Fruit fly (Drosophila melanogaster): ENCODE results near the gene Rab27.

The Rab27 gene

DNA sequence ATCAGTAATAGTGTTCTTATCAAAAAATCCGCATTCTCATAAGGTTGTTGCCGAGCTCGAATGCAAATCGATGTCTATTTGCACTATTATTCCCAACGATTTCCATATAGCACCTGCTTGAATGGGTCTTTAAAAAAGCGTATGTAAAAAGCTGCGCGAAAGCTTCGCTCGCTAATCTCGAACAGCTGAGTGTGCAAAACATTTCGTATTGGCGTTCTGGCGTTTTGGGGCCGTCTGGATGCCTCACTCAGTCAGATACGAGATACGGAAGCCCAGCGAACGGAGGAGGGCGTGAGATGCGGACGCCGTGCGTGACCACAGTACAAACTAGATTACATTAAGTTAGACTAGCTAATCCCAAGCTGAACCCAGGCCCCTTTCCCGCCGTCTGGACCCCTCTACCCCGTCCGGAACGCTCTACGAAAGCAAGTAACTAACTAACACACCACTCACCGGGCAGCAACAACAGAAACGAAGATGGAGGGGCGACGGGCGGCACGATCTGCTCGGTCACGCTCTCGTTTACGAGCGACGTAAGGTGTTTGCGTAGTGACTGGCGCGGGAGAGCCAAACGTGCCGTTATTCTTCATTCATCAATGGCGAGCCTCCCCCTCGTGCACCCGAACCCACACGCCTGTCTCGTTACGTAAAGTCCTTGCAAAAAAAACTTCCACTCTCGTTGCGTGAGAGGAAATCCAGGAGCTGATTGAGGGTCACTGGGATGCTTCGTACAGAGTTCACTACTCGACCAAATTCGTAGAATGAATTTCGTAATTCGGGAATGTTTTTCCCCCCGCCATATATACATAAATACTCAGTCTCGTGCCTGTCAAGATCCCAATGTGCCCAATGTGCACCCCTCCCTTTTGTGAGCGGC lies 10.0 kb downstream of the Rab27 start:
- TF ChIP-seq CG32532 (GFP tag; IDR thresholded peaks at IDR 0.05): peak; percentile 34; the same call in 1 of the 2 replicates
- TF ChIP-seq CG10543 (GFP tag; optimal IDR thresholded peaks at IDR 0.05): peak; percentile 68
- no peak for TF ChIP-seq CG17328 (GFP tag; IDR thresholded peaks at IDR 0.05)
- TF ChIP-seq Ets97D (GFP tag; optimal IDR thresholded peaks at IDR 0.05): no peak
- peak; percentile 29 for TF ChIP-seq Meics (GFP tag; optimal IDR thresholded peaks at IDR 0.05)
- TF ChIP-seq ara (GFP tag; IDR thresholded peaks at IDR 0.05): no peak
- peak; percentile 13; the same call in 1 of the 2 replicates for TF ChIP-seq Scr (GFP tag; IDR thresholded peaks at IDR 0.05; ENCODE audit: partially characterized antibody)
- TF ChIP-seq CG11504 (tag; optimal IDR thresholded peaks at IDR 0.05): no peak
- no peak for TF ChIP-seq HLH3B (GFP tag; IDR thresholded peaks at IDR 0.05)
- TF ChIP-seq Pdp1 (GFP tag; optimal IDR thresholded peaks at IDR 0.05): peak in 1 of 2 experiments; percentile 77
- peak; percentile 71 for TF ChIP-seq CG34376 (GFP tag; optimal IDR thresholded peaks at IDR 0.05)
- no peak for TF ChIP-seq pum (GFP tag; optimal IDR thresholded peaks at IDR 0.05)
- TF ChIP-seq Med (GFP tag): peak; percentile 87
- no peak for TF ChIP-seq MTF-1 (GFP tag; optimal IDR thresholded peaks at IDR 0.05; ENCODE audit: borderline replicate concordance)
- TF ChIP-seq YL-1 (GFP tag; optimal IDR thresholded peaks at IDR 0.05): no peak
- no peak for TF ChIP-seq CG15011 (GFP tag; optimal IDR thresholded peaks at IDR 0.05)
- peak in 1 of 2 experiments; percentile 71 for TF ChIP-seq crp (GFP tag; optimal IDR thresholded peaks at IDR 0.05)
- TF ChIP-seq Hand (GFP tag; optimal IDR thresholded peaks at IDR 0.05): peak; percentile 11
- TF ChIP-seq CG13894 (tag; optimal IDR thresholded peaks at IDR 0.05): peak; percentile 61
- TF ChIP-seq Mrtf (GFP tag; IDR thresholded peaks at IDR 0.05): no peak
- TF ChIP-seq CG33213 (GFP tag; optimal IDR thresholded peaks at IDR 0.05): no peak
- TF ChIP-seq PHDP (tag; optimal IDR thresholded peaks at IDR 0.05): no peak
- TF ChIP-seq lilli (GFP tag; optimal IDR thresholded peaks at IDR 0.05): no peak
- TF ChIP-seq CG30403 (GFP tag; optimal IDR thresholded peaks at IDR 0.05): no peak
- 0 out of 2 replicates have a peak, but pooled peaks have one; percentile 25 for TF ChIP-seq unc-4 (GFP tag; IDR thresholded peaks at IDR 0.05; ENCODE audit: partially characterized antibody)
- TF ChIP-seq Bgb (GFP tag; IDR thresholded peaks at IDR 0.05; ENCODE audit: partially characterized antibody): peak; percentile 40; the same call in 1 of the 2 replicates
- TF ChIP-seq CG2875 (GFP tag; optimal IDR thresholded peaks at IDR 0.05): no peak
- peak; percentile 30 for TF ChIP-seq HmgZ (tag; optimal IDR thresholded peaks at IDR 0.05)
- TF ChIP-seq CG10321 (GFP tag; IDR thresholded peaks at IDR 0.05): no peak
- no peak for TF ChIP-seq row (GFP tag; IDR thresholded peaks at IDR 0.05)
- no peak for TF ChIP-seq nmo (GFP tag; optimal IDR thresholded peaks at IDR 0.05)
- peak; percentile 25 for TF ChIP-seq pzg (GFP tag; optimal IDR thresholded peaks at IDR 0.05)
- peak; percentile 62 for TF ChIP-seq Deaf1 (tag; optimal IDR thresholded peaks at IDR 0.05)
- TF ChIP-seq CG18599 (GFP tag; optimal IDR thresholded peaks at IDR 0.05): peak; percentile 50
- 0 out of 2 replicates have a peak, but pooled peaks have one; percentile 9 for TF ChIP-seq CG31224 (GFP tag; IDR thresholded peaks at IDR 0.05)
- TF ChIP-seq Atf6 (GFP tag; IDR thresholded peaks at IDR 0.05): peak; percentile 20; the same call in 1 of the 2 replicates
- TF ChIP-seq en (GFP tag; optimal IDR thresholded peaks at IDR 0.05): no peak
- TF ChIP-seq CG13424 (tag; optimal IDR thresholded peaks at IDR 0.05): no peak
- no peak for TF ChIP-seq CG15269 (tag; optimal IDR thresholded peaks at IDR 0.05)
- TF ChIP-seq crol (GFP tag; IDR thresholded peaks at IDR 0.05): peak; percentile 96
- no peak for TF ChIP-seq CG8290 (GFP tag; optimal IDR thresholded peaks at IDR 0.05)
- peak in 1 of 2 experiments; percentile 30 for TF ChIP-seq CG8290 (tag; optimal IDR thresholded peaks at IDR 0.05)
- TF ChIP-seq Trl (optimal IDR thresholded peaks at IDR 0.05): peak in 1 of 2 experiments; percentile 22
- TF ChIP-seq Trl (GFP tag; optimal IDR thresholded peaks at IDR 0.05): no peak
- TF ChIP-seq lola (GFP tag; optimal IDR thresholded peaks at IDR 0.05): no peak
- no peak for TF ChIP-seq CG30431 (GFP tag; optimal IDR thresholded peaks at IDR 0.05)
- no peak for TF ChIP-seq hth (optimal IDR thresholded peaks at IDR 0.05)
- TF ChIP-seq tgo (GFP tag; IDR thresholded peaks at IDR 0.05): no peak

Measured in whole organism, embryonic.